Fruit fly (Drosophila melanogaster): ENCODE results near the gene CG9915.

Gene CG9915

DNA sequence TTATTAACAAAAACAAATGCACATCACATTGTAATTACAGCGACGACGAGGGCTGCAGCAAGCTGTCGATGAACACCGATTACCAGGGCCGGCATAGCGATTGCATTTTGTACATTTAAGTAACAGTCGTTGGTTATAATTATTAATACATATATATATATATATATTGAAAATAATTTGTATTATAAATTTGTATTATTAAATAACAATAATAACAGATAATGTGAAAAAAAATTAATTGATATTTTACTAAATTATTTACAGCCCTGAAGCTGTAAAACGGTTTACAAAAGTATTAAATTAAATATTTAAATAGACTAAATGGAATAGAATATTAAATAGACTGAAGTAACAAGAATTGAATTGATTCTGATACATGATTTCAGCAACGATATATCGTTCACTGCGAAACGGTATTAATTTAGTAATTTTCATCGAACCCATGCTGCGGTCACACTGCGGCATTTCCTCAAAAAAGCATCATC, 37.0 kb downstream of the CG9915 start, which contains the start of the genes kat80 and Prosalpha4 (continued):
- TF ChIP-seq sug (tag; optimal IDR thresholded peaks at IDR 0.05), result peak; percentile 67
- no peak for TF ChIP-seq zfh2 (GFP tag; optimal IDR thresholded peaks at IDR 0.05)
- TF ChIP-seq CG12769 (tag; optimal IDR thresholded peaks at IDR 0.05), result no peak
- no peak for TF ChIP-seq CG32772 (GFP tag; IDR thresholded peaks at IDR 0.05)
- no peak for TF ChIP-seq Taf1 (GFP tag; IDR thresholded peaks at IDR 0.05)
- no peak for TF ChIP-seq CG6175 (GFP tag; IDR thresholded peaks at IDR 0.05)
- no peak for TF ChIP-seq fu2 (GFP tag; optimal IDR thresholded peaks at IDR 0.05)
- TF ChIP-seq ci (GFP tag; IDR thresholded peaks at IDR 0.05), result peak; percentile 50; the same call in 2 of the 3 replicates
- no peak for TF ChIP-seq shn (GFP tag; optimal IDR thresholded peaks at IDR 0.05)
- peak; percentile 18 for TF ChIP-seq Fer3 (tag; optimal IDR thresholded peaks at IDR 0.05)
- peak; percentile 42; the same call in 1 of the 2 replicates for TF ChIP-seq sob (GFP tag; IDR thresholded peaks at IDR 0.05)
- no peak for TF ChIP-seq Lhr (GFP tag; optimal IDR thresholded peaks at IDR 0.05)
- TF ChIP-seq CG13894 (tag; optimal IDR thresholded peaks at IDR 0.05), result peak; percentile 62
- TF ChIP-seq CG10543 (GFP tag; optimal IDR thresholded peaks at IDR 0.05), result peak; percentile 27
- peak; percentile 25 for TF ChIP-seq Sry-δ (GFP tag; optimal IDR thresholded peaks at IDR 0.05)
- peak; percentile 32; the same call in 1 of the 2 replicates for TF ChIP-seq Dref (GFP tag; IDR thresholded peaks at IDR 0.05)
- peak; percentile 3 for TF ChIP-seq Antp (GFP tag; optimal IDR thresholded peaks at IDR 0.05)
- TF ChIP-seq Doc2 (GFP tag; IDR thresholded peaks at IDR 0.05), result no peak
- no peak for TF ChIP-seq Ada2b (GFP tag; IDR thresholded peaks at IDR 0.05)
- TF ChIP-seq CG6854 (GFP tag; optimal IDR thresholded peaks at IDR 0.05), result no peak
- TF ChIP-seq rib (GFP tag; IDR thresholded peaks at IDR 0.05), result no peak
- TF ChIP-seq Ptx1 (GFP tag; IDR thresholded peaks at IDR 0.05), result 0 out of 2 replicates have a peak, but pooled peaks have one; percentile 12
- 0 out of 3 replicates have a peak, but pooled peaks have one; percentile 52 for TF ChIP-seq CG34422 (GFP tag; IDR thresholded peaks at IDR 0.05)
- no peak for TF ChIP-seq gro (GFP tag; optimal IDR thresholded peaks at IDR 0.05)
- TF ChIP-seq sens (GFP tag), result no peak
- TF ChIP-seq Awh (GFP tag; IDR thresholded peaks at IDR 0.05), result no peak
- TF ChIP-seq Dad (GFP tag; optimal IDR thresholded peaks at IDR 0.05), result no peak
- TF ChIP-seq bsh (GFP tag; optimal IDR thresholded peaks at IDR 0.05), result peak in 1 of 2 experiments; percentile 28
- peak; percentile 34 for TF ChIP-seq Sry-β (GFP tag; optimal IDR thresholded peaks at IDR 0.05)
- no peak for TF ChIP-seq sc (optimal IDR thresholded peaks at IDR 0.05)
- no peak for TF ChIP-seq sc (GFP tag; optimal IDR thresholded peaks at IDR 0.05)
- TF ChIP-seq Atf3 (GFP tag; optimal IDR thresholded peaks at IDR 0.05), result no peak
- peak; percentile 64 for TF ChIP-seq CG9932 (GFP tag; IDR thresholded peaks at IDR 0.05)
- TF ChIP-seq dan (GFP tag; IDR thresholded peaks at IDR 0.05), result no peak
- TF ChIP-seq Gsc (GFP tag; IDR thresholded peaks at IDR 0.05), result no peak
- no peak for TF ChIP-seq ftz-f1 (GFP tag; optimal IDR thresholded peaks at IDR 0.05)
- TF ChIP-seq nau (GFP tag; optimal IDR thresholded peaks at IDR 0.05), result no peak
- TF ChIP-seq CG10209 (GFP tag; optimal IDR thresholded peaks at IDR 0.05), result peak; percentile 5
- no peak for TF ChIP-seq CG11723 (GFP tag; optimal IDR thresholded peaks at IDR 0.05)
- TF ChIP-seq Kr (GFP tag; optimal IDR thresholded peaks at IDR 0.05), result no peak
- TF ChIP-seq CG12219 (GFP tag; optimal IDR thresholded peaks at IDR 0.05), result no peak
- no peak for TF ChIP-seq ara (GFP tag; IDR thresholded peaks at IDR 0.05)
- peak; percentile 32 for TF ChIP-seq CG13296 (GFP tag; optimal IDR thresholded peaks at IDR 0.05)
- TF ChIP-seq CG10565 (GFP tag; optimal IDR thresholded peaks at IDR 0.05), result no peak
- TF ChIP-seq danr (GFP tag; IDR thresholded peaks at IDR 0.05), result no peak
- no peak for TF ChIP-seq CG13624 (GFP tag; optimal IDR thresholded peaks at IDR 0.05)
- TF ChIP-seq CG3281 (GFP tag; optimal IDR thresholded peaks at IDR 0.05), result peak; percentile 62
- TF ChIP-seq BtbVII (GFP tag; optimal IDR thresholded peaks at IDR 0.05), result no peak
- TF ChIP-seq Six4 (GFP tag; optimal IDR thresholded peaks at IDR 0.05), result no peak
- TF ChIP-seq PHDP (tag; optimal IDR thresholded peaks at IDR 0.05), result peak; percentile 32
- peak; percentile 22 for TF ChIP-seq tin (GFP tag; optimal IDR thresholded peaks at IDR 0.05)
- peak; percentile 19 for TF ChIP-seq CG17385 (GFP tag; optimal IDR thresholded peaks at IDR 0.05)

All from whole organism, embryonic.